Worm (Caenorhabditis elegans): ENCODE data around the gene srsx-15.

- TF ChIP-seq hmg-11 (tag; optimal IDR thresholded peaks at IDR 0.05), result no peak
- no peak for TF ChIP-seq eor-1 (tag; optimal IDR thresholded peaks at IDR 0.05)
- no peak for TF ChIP-seq ztf-4 (tag; optimal IDR thresholded peaks at IDR 0.05)
- no peak for TF ChIP-seq ama-1 (optimal IDR thresholded peaks at IDR 0.05)
- TF ChIP-seq lin-39 (tag; optimal IDR thresholded peaks at IDR 0.05), result no peak
- TF ChIP-seq snpc-4 (tag; optimal IDR thresholded peaks at IDR 0.05), result no peak
- TF ChIP-seq unc-62 (GFP tag; optimal IDR thresholded peaks at IDR 0.05), result no peak
- no peak for TF ChIP-seq pqm-1 (tag; optimal IDR thresholded peaks at IDR 0.05)
- TF ChIP-seq egl-27 (tag; optimal IDR thresholded peaks at IDR 0.05), result no peak
- no peak for TF ChIP-seq ceh-28 (tag; optimal IDR thresholded peaks at IDR 0.05)
- no peak for TF ChIP-seq nhr-11 (tag; optimal IDR thresholded peaks at IDR 0.05)
- TF ChIP-seq elt-1 (tag; optimal IDR thresholded peaks at IDR 0.05), result no peak
- no peak for TF ChIP-seq zag-1 (tag; optimal IDR thresholded peaks at IDR 0.05)
These were observed 3.4 kb upstream of the srsx-15 start, which contains the start of gene srsx-14 for ce11 chrIV:5627056-5627455.

Data from whole organism, L3 larva.